Fruit fly (Drosophila melanogaster): ENCODE measurements around the gene CG31668.

DNA sequence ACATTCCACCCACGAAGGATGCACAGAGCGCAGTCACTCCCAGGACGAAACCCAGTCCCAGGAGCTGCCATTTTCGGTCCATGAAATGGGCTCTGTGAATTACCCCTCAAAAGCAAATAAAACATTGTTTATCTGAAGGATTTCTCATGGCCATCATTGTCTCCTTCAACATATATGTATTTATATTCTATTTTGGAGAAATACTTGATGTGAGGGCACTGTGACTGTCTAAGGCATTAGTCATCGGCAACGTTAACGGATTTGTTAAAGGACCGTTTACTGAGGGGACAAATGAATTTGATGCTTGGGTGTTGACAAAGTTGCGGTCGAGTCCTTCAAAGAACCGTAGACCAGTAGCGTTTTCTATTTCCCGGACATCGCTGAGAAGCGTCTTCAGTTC, 33.3 kb upstream of the CG31668 start, which contains the start of gene Tengl2:
- TF ChIP-seq CTCF (optimal IDR thresholded peaks at IDR 0.05): no peak
- no peak for TF ChIP-seq CG8478 (optimal IDR thresholded peaks at IDR 0.05)
